Worm (Caenorhabditis elegans) whole organism, L1 larva: Measurements from ENCODE around the gene T22B2.1.

ENCODE experiments used
- C34B4.2 ChIP-seq: sonication (generic microtip); optimal IDR thresholded peaks from 2 replicates; lab custom pipeline; 2017; ENCODE audit warnings: mild to moderate bottlenecking, missing genetic modification characterization, missing compliant biosample characterization
- F16B12.6 ChIP-seq: fragments of 150-350 bp; optimal IDR thresholded peaks from 2 replicates; lab custom pipeline; 2014; ENCODE audit warnings: missing biosample characterization, missing genetic modification characterization
- aha-1 ChIP-seq: fragments of 150-350 bp; optimal IDR thresholded peaks from 2 replicates; lab custom pipeline; 2014; ENCODE audit warnings: missing biosample characterization, missing genetic modification characterization
- aly-2 ChIP-seq: fragments of 150-350 bp; optimal IDR thresholded peaks from 2 replicates; lab custom pipeline; 2014; ENCODE audit warnings: missing biosample characterization, missing genetic modification characterization
- blmp-1 ChIP-seq: fragments of 150-350 bp; optimal IDR thresholded peaks from 2 replicates; lab custom pipeline; 2014; ENCODE audit warnings: missing biosample characterization, missing genetic modification characterization
- ceh-63 ChIP-seq: fragments of 200-800 bp; sonication (Bioruptor generic); optimal IDR thresholded peaks from 2 replicates; lab custom pipeline; 2018; ENCODE audit warnings: mild to moderate bottlenecking, missing genetic modification characterization, missing compliant biosample characterization
- ces-1 ChIP-seq: fragments of 150-350 bp; optimal IDR thresholded peaks from 2 replicates; lab custom pipeline; 2014; ENCODE audit warnings: missing biosample characterization, missing genetic modification reagents, missing genetic modification characterization
- efl-3 ChIP-seq: fragments of 200-800 bp; sonication (Bioruptor generic); optimal IDR thresholded peaks from 2 replicates; lab custom pipeline; 2018; ENCODE audit warnings: mild to moderate bottlenecking, missing genetic modification characterization, missing compliant biosample characterization
- egl-27 ChIP-seq, 2 experiments: fragments of 150-350 bp in 1 of 2; sonication (generic microtip); optimal IDR thresholded peaks; 3 replicates each; lab custom pipeline; 2017 to 2018; ENCODE audit warnings: missing biosample characterization in 2 of 2, missing genetic modification characterization in 2 of 2, missing genetic modification reagents in 2 of 2
- elt-2 ChIP-seq: sonication (generic microtip); optimal IDR thresholded peaks from 2 replicates; lab custom pipeline; 2016; ENCODE audit warnings: missing genetic modification characterization, mild to moderate bottlenecking, inconsistent platforms, missing compliant biosample characterization, missing genetic modification reagents
- elt-3 ChIP-seq, 6 experiments: fragments of 150-350 bp in 1 of 6; sonication (generic microtip); optimal IDR thresholded peaks; 2 replicates each; lab custom pipeline; 2017 to 2018; ENCODE audit warnings: missing biosample characterization in 6 of 6, missing genetic modification characterization in 6 of 6, inconsistent platforms in 1 of 6
- grh-1 ChIP-seq: fragments of 200-800 bp; sonication (Bioruptor generic); IDR thresholded peaks from 2 replicates; pipeline ENCODE4 v1.3.6; 2022; ENCODE audit warnings: missing genetic modification reagents, missing genetic modification characterization, missing compliant biosample characterization
- hlh-17 ChIP-seq: fragments of 200-800 bp; sonication (Bioruptor generic); optimal IDR thresholded peaks from 2 replicates; lab custom pipeline; 2018; ENCODE audit warnings: missing genetic modification characterization, mild to moderate bottlenecking, missing compliant biosample characterization, moderate library complexity, borderline replicate concordance
- irx-1 ChIP-seq: sonication (generic microtip); optimal IDR thresholded peaks from 2 replicates; lab custom pipeline; 2016; ENCODE audit warnings: missing genetic modification characterization, missing compliant biosample characterization
- isw-1 ChIP-seq: fragments of 200-800 bp; sonication (Bioruptor generic); IDR thresholded peaks from 2 replicates; pipeline ENCODE4 v1.3.6; 2022; ENCODE audit warnings: missing genetic modification characterization, missing compliant biosample characterization
- lin-14 ChIP-seq: fragments of 200-800 bp; sonication (Bioruptor generic); optimal IDR thresholded peaks from 2 replicates; lab custom pipeline; 2018; ENCODE audit warnings: mild to moderate bottlenecking, missing genetic modification characterization, moderate library complexity, missing compliant biosample characterization
- lin-39 ChIP-seq: fragments of 150-350 bp; optimal IDR thresholded peaks from 2 replicates; lab custom pipeline; 2014; ENCODE audit warnings: missing biosample characterization, missing genetic modification reagents, missing genetic modification characterization
- lir-3 ChIP-seq: sonication (generic microtip); optimal IDR thresholded peaks from 2 replicates; lab custom pipeline; 2016; ENCODE audit warnings: mild to moderate bottlenecking, missing genetic modification characterization, moderate library complexity, missing compliant biosample characterization; ENCODE audit not compliant: poor library complexity
- lsy-2 ChIP-seq, 2 experiments: fragments of 150-350 bp; optimal IDR thresholded peaks; 2 replicates each; lab custom pipeline; 2014; ENCODE audit warnings: missing biosample characterization in 2 of 2, missing genetic modification characterization in 2 of 2
- mdl-1 ChIP-seq, 2 experiments: fragments of 150-350 bp; optimal IDR thresholded peaks; 2 replicates each; lab custom pipeline; 2014 to 2017; ENCODE audit warnings: missing biosample characterization in 2 of 2, missing genetic modification characterization in 2 of 2, inconsistent platforms in 1 of 2
- nhr-12 ChIP-seq: sonication (generic microtip); optimal IDR thresholded peaks from 2 replicates; lab custom pipeline; 2017; ENCODE audit warnings: missing biosample characterization, missing genetic modification characterization
- nhr-237 ChIP-seq: fragments of 150-350 bp; optimal IDR thresholded peaks from 2 replicates; lab custom pipeline; 2014; ENCODE audit warnings: missing biosample characterization, missing genetic modification characterization
- nhr-47 ChIP-seq: sonication (generic microtip); optimal IDR thresholded peaks from 2 replicates; lab custom pipeline; 2016; ENCODE audit warnings: mild to moderate bottlenecking, missing genetic modification characterization, moderate library complexity, missing compliant biosample characterization
- nhr-76 ChIP-seq: sonication (generic microtip); optimal IDR thresholded peaks from 2 replicates; lab custom pipeline; 2017; ENCODE audit warnings: missing biosample characterization, missing genetic modification characterization
- nhr-84 ChIP-seq: sonication (generic microtip); optimal IDR thresholded peaks from 2 replicates; lab custom pipeline; 2017; ENCODE audit warnings: missing biosample characterization, missing genetic modification characterization
- nhr-85 ChIP-seq: sonication (generic microtip); peaks from one replicate; lab custom pipeline; 2016; ENCODE audit warnings: missing genetic modification characterization, inconsistent platforms, missing compliant biosample characterization
- snpc-4 ChIP-seq: fragments of 150-350 bp; optimal IDR thresholded peaks from 2 replicates; lab custom pipeline; 2014; ENCODE audit warnings: missing biosample characterization, missing genetic modification characterization
- snu-23 ChIP-seq: sonication (generic microtip); optimal IDR thresholded peaks from 2 replicates; lab custom pipeline; 2016; ENCODE audit warnings: missing genetic modification characterization, missing compliant biosample characterization
- swsn-7 ChIP-seq: sonication (generic microtip); optimal IDR thresholded peaks from 2 replicates; lab custom pipeline; 2016; ENCODE audit warnings: missing genetic modification characterization, missing compliant biosample characterization
- tbx-2 ChIP-seq: sonication (generic microtip); optimal IDR thresholded peaks from 2 replicates; lab custom pipeline; 2016; ENCODE audit warnings: missing genetic modification characterization, missing compliant biosample characterization
- unc-130 ChIP-seq: fragments of 150-350 bp; optimal IDR thresholded peaks from 2 replicates; lab custom pipeline; 2017; ENCODE audit warnings: missing biosample characterization, missing genetic modification characterization, inconsistent platforms
- unc-62 ChIP-seq: fragments of 150-350 bp; optimal IDR thresholded peaks from 2 replicates; lab custom pipeline; 2014; ENCODE audit warnings: missing biosample characterization, missing genetic modification reagents, missing genetic modification characterization
- unc-98 ChIP-seq: fragments of 200-800 bp; sonication (Bioruptor generic); IDR thresholded peaks from 2 replicates; pipeline ENCODE4 v1.3.6; 2022; ENCODE audit warnings: missing genetic modification characterization, missing compliant biosample characterization
- vab-15 ChIP-seq: sonication (generic microtip); optimal IDR thresholded peaks from 2 replicates; lab custom pipeline; 2017; ENCODE audit warnings: missing genotype, mild to moderate bottlenecking, missing genetic modification characterization, missing compliant biosample characterization
- xbp-1 ChIP-seq: sonication (generic microtip); optimal IDR thresholded peaks from 2 replicates; lab custom pipeline; 2016; ENCODE audit warnings: missing genetic modification characterization, missing compliant biosample characterization
- zag-1 ChIP-seq: fragments of 150-350 bp; optimal IDR thresholded peaks from 2 replicates; lab custom pipeline; 2014; ENCODE audit warnings: missing biosample characterization, missing genetic modification characterization
- zip-4 ChIP-seq: fragments of 200-800 bp; sonication (Bioruptor generic); optimal IDR thresholded peaks from 2 replicates; lab custom pipeline; 2018; ENCODE audit warnings: mild to moderate bottlenecking, missing genetic modification characterization, moderate library complexity, missing compliant biosample characterization
- ztf-11 ChIP-seq, 2 experiments: sonication (generic microtip); optimal IDR thresholded peaks; 2 replicates each; lab custom pipeline; 2016 to 2017; ENCODE audit warnings: missing genetic modification characterization in 2 of 2, missing biosample characterization in 1 of 2, missing compliant biosample characterization in 1 of 2
- ztf-4 ChIP-seq: fragments of 150-350 bp; optimal IDR thresholded peaks from 2 replicates; lab custom pipeline; 2014; ENCODE audit warnings: missing biosample characterization, missing genetic modification characterization

T22B2.1 gene

ce11 chrX:3920101-3920500 is 5.8 kb upstream of the T22B2.1 start, which contains the start of gene T22B2.2:
T22B2.2 (plus strand) TSS chrX:3920401.
- no peak for TF ChIP-seq aly-2
- no peak for TF ChIP-seq unc-130 (tag; lab: Kevin White, UChicago)
- TF ChIP-seq snu-23 (GFP tag; lab: Kevin White, UChicago): no peak
- no peak for TF ChIP-seq snpc-4 (tag; lab: Kevin White, UChicago)
- TF ChIP-seq vab-15 (tag; lab: Kevin White, UChicago): no peak
- TF ChIP-seq ztf-4 (tag; lab: Kevin White, UChicago): no peak
- TF ChIP-seq nhr-237 (tag; lab: Kevin White, UChicago): no peak
- TF ChIP-seq tbx-2 (tag; lab: Kevin White, UChicago): no peak
- no peak for TF ChIP-seq isw-1 (GFP tag; lab: Robert Waterston, UW)
- TF ChIP-seq nhr-47 (tag; lab: Kevin White, UChicago): no peak
- TF ChIP-seq efl-3 (GFP tag; lab: Kevin White, UChicago): no peak

- TF ChIP-seq ces-1 (GFP tag; lab: Kevin White, UChicago): no peak
- no peak for TF ChIP-seq nhr-12 (tag; lab: Kevin White, UChicago)
- TF ChIP-seq zip-4: no peak
- TF ChIP-seq lin-39 (tag; lab: Kevin White, UChicago): no peak
- TF ChIP-seq tbx-2 (tag; lab: Kevin White, UChicago): no peak
- no peak for TF ChIP-seq nhr-237 (tag; lab: Kevin White, UChicago)
- TF ChIP-seq nhr-76 (tag; lab: Kevin White, UChicago): no peak
- no peak for TF ChIP-seq snpc-4 (tag; lab: Kevin White, UChicago)
- TF ChIP-seq ceh-63 (GFP tag; lab: Kevin White, UChicago): no peak
- no peak for TF ChIP-seq zag-1 (tag; lab: Kevin White, UChicago)
- TF ChIP-seq ztf-11 (tag; optimal IDR thresholded peaks at IDR 0.05; lab: Kevin White, UChicago): no peak
These were observed 5.1 kb upstream of the T22B2.1 start for ce11 chrX:3920747-3921146.

- TF ChIP-seq irx-1 (tag; lab: Kevin White, UChicago): no peak
- no peak for TF ChIP-seq swsn-7 (tag; lab: Kevin White, UChicago)
- no peak for TF ChIP-seq elt-2 (tag; lab: Kevin White, UChicago)
- no peak for TF ChIP-seq C34B4.2 (tag; lab: Kevin White, UChicago)
- TF ChIP-seq lsy-2 (tag; optimal IDR thresholded peaks at IDR 0.05; lab: Kevin White, UChicago): no peak
- no peak for TF ChIP-seq aha-1 (tag; lab: Kevin White, UChicago)
- no peak for TF ChIP-seq hlh-17 (GFP tag; lab: Kevin White, UChicago)
- TF ChIP-seq nhr-84 (tag; lab: Kevin White, UChicago): no peak
- no peak for TF ChIP-seq mdl-1 (tag; optimal IDR thresholded peaks at IDR 0.05; lab: Kevin White, UChicago)
- TF ChIP-seq grh-1: no peak
- TF ChIP-seq xbp-1 (tag; lab: Kevin White, UChicago): no peak
- TF ChIP-seq elt-3 (tag; optimal IDR thresholded peaks at IDR 0.05; lab: Kevin White, UChicago): no peak
- TF ChIP-seq lir-3 (tag; lab: Kevin White, UChicago): no peak
- TF ChIP-seq F16B12.6 (tag; lab: Kevin White, UChicago): no peak
- no peak for TF ChIP-seq unc-62 (GFP tag; lab: Kevin White, UChicago)
- TF ChIP-seq zag-1 (tag; lab: Kevin White, UChicago): no peak
These were observed 5.5 kb downstream of the T22B2.1 start, which contains the start of gene adt-3 for ce11 chrX:3931350-3931749. adt-3 (plus strand) TSS chrX:3931650.

ce11 chrX:3932694-3933093 is 6.8 kb downstream of the T22B2.1 start:
- TF ChIP-seq nhr-85 (tag; lab: Kevin White, UChicago) (peak; percentile 90), tbx-2 (tag; lab: Kevin White, UChicago) (peak; percentile 39), lin-14 (peak; percentile 55), nhr-84 (tag; lab: Kevin White, UChicago) (no peak), egl-27 (tag; optimal IDR thresholded peaks at IDR 0.05; lab: Kevin White, UChicago) (no peak), elt-3 (tag; optimal IDR thresholded peaks at IDR 0.05; lab: Kevin White, UChicago) (peak; percentile 19 to 77 (median 45)), blmp-1 (tag; lab: Kevin White, UChicago) (peak; percentile 43), unc-98 (GFP tag; lab: Robert Waterston, UW) (no peak), vab-15 (tag; lab: Kevin White, UChicago) (no peak)
